Worm (Caenorhabditis elegans) whole organism, late embryonic: ENCODE results near the gene C53D6.7.

ENCODE experiments used
- Y22D7AL.16 ChIP-seq: sonication (generic microtip); optimal IDR thresholded peaks from 2 replicates; lab custom pipeline; 2016; ENCODE audit warnings: missing genetic modification characterization, missing compliant biosample characterization
- fkh-10 ChIP-seq: fragments of 150-350 bp; optimal IDR thresholded peaks from 2 replicates; lab custom pipeline; 2014; ENCODE audit warnings: missing biosample characterization, missing genetic modification reagents, missing genetic modification characterization
- pros-1 ChIP-seq: fragments of 150-350 bp; optimal IDR thresholded peaks from 2 replicates; lab custom pipeline; 2014; ENCODE audit warnings: missing biosample characterization, missing genetic modification reagents, missing genetic modification characterization

DNA sequence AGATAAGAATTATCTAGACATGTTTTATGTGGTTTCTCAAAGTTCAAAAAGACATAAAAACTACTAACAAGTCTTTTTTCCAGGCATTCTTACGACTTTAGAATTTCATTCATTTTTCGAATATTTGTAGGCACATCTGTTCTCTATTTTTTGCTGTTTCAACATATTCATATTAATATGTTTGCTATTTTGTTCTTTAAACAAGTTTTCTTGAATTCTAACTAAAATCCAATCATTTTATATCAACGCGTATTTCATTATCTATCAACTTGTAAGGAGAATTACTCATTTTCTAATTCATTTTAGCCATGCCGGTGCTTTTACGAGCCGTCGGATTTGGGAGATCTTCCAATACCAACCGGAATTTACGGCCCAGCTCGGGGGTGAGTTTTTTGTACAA lies 45.1 kb upstream of the C53D6.7 start, which contains the start of gene twk-8:
- TF ChIP-seq Y22D7AL.16 (tag; lab: Kevin White, UChicago) (no peak), fkh-10 (GFP tag; lab: Kevin White, UChicago) (no peak), pros-1 (tag; lab: Kevin White, UChicago) (no peak)
